Worm (Caenorhabditis elegans) whole organism, early embryonic: ENCODE measurements around the gene K05F1.1.

Source experiments
- F13C5.2 ChIP-seq: sonication (generic microtip); optimal IDR thresholded peaks from 2 replicates; lab custom pipeline; 2017; ENCODE audit warnings: mild to moderate bottlenecking, missing genetic modification characterization, inconsistent platforms, missing compliant biosample characterization
- aly-1 ChIP-seq: sonication (generic microtip); optimal IDR thresholded peaks from 2 replicates; lab custom pipeline; 2016; ENCODE audit warnings: missing genetic modification characterization, missing compliant biosample characterization
- ama-1 ChIP-seq: fragments of 150-350 bp; optimal IDR thresholded peaks from 2 replicates; lab custom pipeline; 2014
- ceh-13 ChIP-seq: fragments of 200-800 bp; sonication (Bioruptor generic); optimal IDR thresholded peaks from 2 replicates; lab custom pipeline; 2018; ENCODE audit warnings: mild to moderate bottlenecking, missing genetic modification characterization, missing compliant biosample characterization
- ets-7 ChIP-seq: sonication (generic microtip); optimal IDR thresholded peaks from 2 replicates; lab custom pipeline; 2016; ENCODE audit warnings: missing genotype, missing genetic modification characterization, missing compliant biosample characterization
- flt-1 ChIP-seq: fragments of 200-800 bp; sonication (Bioruptor generic); IDR thresholded peaks from 2 replicates; pipeline ENCODE4 v1.3.6; 2022; ENCODE audit warnings: missing genetic modification characterization, missing compliant biosample characterization
- hmbx-1 ChIP-seq: sonication (generic microtip); optimal IDR thresholded peaks from 2 replicates; lab custom pipeline; 2016; ENCODE audit warnings: mild to moderate bottlenecking, missing genetic modification characterization, missing compliant biosample characterization
- hnd-1 ChIP-seq: sonication (generic microtip); optimal IDR thresholded peaks from 2 replicates; lab custom pipeline; 2016; ENCODE audit warnings: missing genetic modification characterization, missing compliant biosample characterization
- pes-1 ChIP-seq: fragments of 200-800 bp; sonication (Bioruptor generic); IDR thresholded peaks from 2 replicates; pipeline ENCODE4 v1.3.6; 2022; ENCODE audit warnings: missing genetic modification reagents, missing genetic modification characterization, missing compliant biosample characterization
- tbx-11 ChIP-seq: fragments of 200-800 bp; sonication (Bioruptor generic); IDR thresholded peaks from 2 replicates; pipeline ENCODE4 v1.3.6; 2022; ENCODE audit warnings: missing genetic modification characterization, missing compliant biosample characterization
- tbx-37 ChIP-seq: fragments of 200-800 bp; sonication (Bioruptor generic); conservative IDR thresholded peaks from 2 replicates; pipeline ENCODE4 v1.3.6; 2022; ENCODE audit warnings: missing genetic modification reagents, missing genetic modification characterization, missing compliant biosample characterization
- tra-4 ChIP-seq: sonication (generic microtip); optimal IDR thresholded peaks from 2 replicates; lab custom pipeline; 2017; ENCODE audit warnings: missing genetic modification characterization, missing compliant biosample characterization

DNA sequence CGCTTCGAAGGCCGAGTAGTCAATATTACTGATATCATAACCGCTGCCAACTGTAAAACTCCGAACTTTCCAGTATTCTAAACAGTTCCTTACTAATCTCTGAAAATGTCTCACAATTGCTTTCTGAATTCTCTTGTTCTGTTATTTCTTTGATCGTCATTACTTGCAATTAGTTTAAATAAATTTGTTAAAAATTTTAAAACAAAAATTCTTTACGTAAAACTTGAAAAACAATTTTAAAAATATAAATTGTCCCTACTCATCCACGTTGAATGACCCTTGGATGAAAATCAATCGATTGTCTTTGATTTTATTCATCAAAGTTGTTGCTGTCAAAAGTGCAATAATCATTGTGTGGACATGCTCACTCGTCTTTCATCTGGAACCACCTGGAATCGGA, 7.0 kb upstream of the K05F1.1 start, which contains the start of gene acdh-8:
- TF ChIP-seq tbx-37 (GFP tag; lab: Robert Waterston, UW) (no peak), aly-1 (tag; lab: Kevin White, UChicago) (no peak), pes-1 (no peak), tbx-11 (GFP tag; lab: Robert Waterston, UW) (no peak), ama-1 (lab: Kevin White, UChicago) (no peak), tra-4 (tag; lab: Kevin White, UChicago) (no peak), flt-1 (no peak), ceh-13 (GFP tag; lab: Kevin White, UChicago) (no peak), hmbx-1 (no peak), hnd-1 (tag; lab: Kevin White, UChicago) (no peak), F13C5.2 (tag; lab: Kevin White, UChicago) (no peak), ets-7 (tag; lab: Kevin White, UChicago) (no peak)
